Worm (Caenorhabditis elegans): ENCODE measurements around the gene C31B8.9.
"Not testable (repeated sequence)": the region's sequence is repeated elsewhere in the genome, so short reads cannot be mapped to it uniquely, and the experiment has no call there.

The C31B8.9 gene

DNA sequence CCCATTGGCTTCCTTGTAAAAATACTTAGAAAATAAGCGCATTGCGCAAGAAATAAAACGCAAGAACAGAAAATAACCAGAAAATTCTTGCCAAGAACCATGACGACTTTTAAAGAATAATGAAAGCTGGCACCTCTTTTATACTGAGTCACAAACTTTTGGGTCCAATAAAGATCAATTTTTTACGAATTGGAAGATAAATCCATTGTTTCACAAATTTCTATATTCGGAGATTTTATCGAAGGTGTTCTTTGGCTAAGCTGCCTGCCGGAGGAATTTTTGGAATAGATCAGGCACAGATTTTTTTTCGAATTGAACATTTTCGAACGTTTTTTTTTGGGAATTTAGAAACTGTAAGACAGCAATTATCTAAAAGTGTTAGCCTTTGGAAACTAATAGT, at the start of gene C31B8.9:
Gene C31B8.9, minus strand, starts transcription at position 101 of the 400 bp plus-strand sequence.
- TF ChIP-seq fos-1 (tag; optimal IDR thresholded peaks at IDR 0.05) (no peak), R02D3.7 (tag; optimal IDR thresholded peaks at IDR 0.05) (no peak), ceh-16 (tag; optimal IDR thresholded peaks at IDR 0.05) (no peak), tbx-2 (tag; optimal IDR thresholded peaks at IDR 0.05) (no peak), ztf-11 (tag; optimal IDR thresholded peaks at IDR 0.05) (no peak), lin-39 (tag; optimal IDR thresholded peaks at IDR 0.05) (no peak), unc-39 (tag; optimal IDR thresholded peaks at IDR 0.05) (no peak), fkh-10 (GFP tag; optimal IDR thresholded peaks at IDR 0.05) (no peak), nfya-1 (tag; optimal IDR thresholded peaks at IDR 0.05; ENCODE audit: insufficient read depth) (no peak), mdl-1 (tag; optimal IDR thresholded peaks at IDR 0.05) (no peak), daf-12 (tag; optimal IDR thresholded peaks at IDR 0.05) (no peak), nhr-43 (tag; optimal IDR thresholded peaks at IDR 0.05; ENCODE audit: poor library complexity, severe bottlenecking) (no peak), nhr-28 (tag; optimal IDR thresholded peaks at IDR 0.05) (no peak), nhr-67 (tag; optimal IDR thresholded peaks at IDR 0.05) (no peak)

DNA sequence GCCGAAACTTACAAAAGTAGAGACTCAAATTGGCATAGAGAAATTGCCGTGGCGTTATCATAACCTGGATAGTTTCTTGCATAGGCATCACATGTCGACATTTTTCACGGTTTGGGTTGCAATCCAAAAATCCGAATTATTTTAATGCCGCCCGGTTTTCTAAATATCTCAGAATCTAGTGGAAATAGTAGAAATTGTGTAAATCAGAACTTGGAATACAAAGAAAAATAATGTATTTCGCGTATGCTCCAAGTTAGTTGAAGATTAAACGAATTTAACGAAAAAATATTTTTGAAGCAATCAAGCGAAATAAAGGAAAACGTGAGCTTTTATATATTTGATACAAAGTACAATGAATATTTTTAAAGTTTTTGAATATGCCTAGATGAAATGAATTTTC, 48.1 kb upstream of the C31B8.9 start, which contains the start of gene srw-144:
Gene srw-144, minus strand, starts transcription at position 101 of the 400 bp plus-strand sequence.
- TF ChIP-seq ceh-28 (tag; optimal IDR thresholded peaks at IDR 0.05) (no peak), egl-5 (tag; optimal IDR thresholded peaks at IDR 0.05) (no peak), nhr-237 (tag; optimal IDR thresholded peaks at IDR 0.05) (no peak), ama-1 (optimal IDR thresholded peaks at IDR 0.05) (no peak), nhr-76 (tag; optimal IDR thresholded peaks at IDR 0.05) (no peak), eor-1 (tag; optimal IDR thresholded peaks at IDR 0.05) (no peak), nhr-12 (tag; optimal IDR thresholded peaks at IDR 0.05) (no peak), nhr-77 (tag; optimal IDR thresholded peaks at IDR 0.05) (no peak), tbx-2 (tag; optimal IDR thresholded peaks at IDR 0.05) (no peak), ceh-16 (tag; optimal IDR thresholded peaks at IDR 0.05) (no peak)

DNA sequence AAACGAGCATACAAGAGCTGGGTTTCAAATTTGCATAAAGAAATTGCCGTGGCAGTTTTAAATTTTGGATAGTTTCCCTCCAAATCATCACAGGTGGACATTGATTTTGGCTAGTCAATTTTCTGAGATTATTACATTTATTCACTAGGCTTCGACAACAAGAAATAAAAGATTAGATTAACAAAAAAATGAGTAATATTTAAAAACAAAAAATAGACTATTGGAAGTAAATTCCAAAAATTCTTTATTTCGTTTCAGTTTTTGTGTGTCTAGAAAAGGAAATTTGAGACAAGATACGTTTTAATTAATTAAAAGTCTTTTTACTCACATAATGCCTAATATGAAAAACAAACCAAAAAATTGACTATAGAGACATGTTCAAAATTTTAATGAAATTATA, 45.4 kb upstream of the C31B8.9 start, which contains the start of gene srw-142:
Gene srw-142, minus strand, starts transcription at position 101 of the 400 bp plus-strand sequence.
- TF ChIP-seq ama-1 (optimal IDR thresholded peaks at IDR 0.05) (no peak), nhr-237 (tag; optimal IDR thresholded peaks at IDR 0.05) (no peak), nhr-11 (tag; optimal IDR thresholded peaks at IDR 0.05) (no peak), egl-27 (tag; optimal IDR thresholded peaks at IDR 0.05) (no peak), unc-62 (GFP tag; optimal IDR thresholded peaks at IDR 0.05) (no peak), tbx-2 (tag; optimal IDR thresholded peaks at IDR 0.05) (no peak), lsy-12 (tag; optimal IDR thresholded peaks at IDR 0.05) (no peak), nhr-25 (tag; optimal IDR thresholded peaks at IDR 0.05) (no peak)

DNA sequence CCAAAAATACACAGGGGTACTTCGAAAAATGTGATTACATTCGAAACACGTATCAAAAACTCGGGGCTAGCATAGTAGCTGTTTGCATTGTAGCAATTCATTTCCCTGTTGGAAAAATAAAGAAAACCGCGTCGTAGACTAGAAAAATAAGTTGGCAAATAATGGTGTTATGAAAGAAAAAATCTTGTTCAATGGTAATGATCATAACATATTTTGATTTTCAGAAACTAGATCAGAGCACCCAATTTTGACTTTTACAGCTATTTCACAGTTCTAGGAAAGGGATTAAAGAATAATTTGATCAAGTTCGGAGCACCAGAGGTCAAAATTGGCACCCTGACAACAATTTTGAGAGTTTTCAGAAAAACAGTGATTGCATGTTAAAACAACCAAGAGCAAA, 42.5 kb upstream of the C31B8.9 start, which contains the start of gene srh-248:
Gene srh-248, minus strand, starts transcription at position 101 of the 400 bp plus-strand sequence.
- TF ChIP-seq nhr-67 (tag; optimal IDR thresholded peaks at IDR 0.05); nfya-1 (tag; optimal IDR thresholded peaks at IDR 0.05; ENCODE audit: insufficient read depth); egl-27 (tag; optimal IDR thresholded peaks at IDR 0.05): not testable (repeated sequence)

DNA sequence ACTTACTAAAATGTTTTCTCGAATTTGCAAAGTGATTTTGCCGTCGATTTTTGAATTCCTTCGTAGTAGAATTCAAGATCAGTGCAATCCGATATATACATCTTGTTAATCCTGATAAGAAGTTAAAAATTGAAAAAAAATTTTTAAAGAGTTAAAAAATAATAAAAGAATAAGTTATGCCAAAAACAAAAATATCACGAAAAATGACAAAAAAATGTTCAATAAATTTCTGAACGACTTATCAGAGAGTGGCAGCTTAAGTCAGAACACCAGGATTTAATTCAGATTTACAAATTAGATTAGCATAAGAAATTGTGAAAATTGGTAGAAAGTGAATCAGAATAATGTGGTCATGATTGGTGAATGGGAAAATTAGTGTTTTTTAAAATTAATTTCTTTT, 39.3 kb upstream of the C31B8.9 start, which contains the start of gene srw-122:
Gene srw-122, minus strand, starts transcription at position 101 of the 400 bp plus-strand sequence.
- not testable (repeated sequence) for TF ChIP-seq fkh-2, snpc-4, nhr-237 (tag; optimal IDR thresholded peaks at IDR 0.05)

DNA sequence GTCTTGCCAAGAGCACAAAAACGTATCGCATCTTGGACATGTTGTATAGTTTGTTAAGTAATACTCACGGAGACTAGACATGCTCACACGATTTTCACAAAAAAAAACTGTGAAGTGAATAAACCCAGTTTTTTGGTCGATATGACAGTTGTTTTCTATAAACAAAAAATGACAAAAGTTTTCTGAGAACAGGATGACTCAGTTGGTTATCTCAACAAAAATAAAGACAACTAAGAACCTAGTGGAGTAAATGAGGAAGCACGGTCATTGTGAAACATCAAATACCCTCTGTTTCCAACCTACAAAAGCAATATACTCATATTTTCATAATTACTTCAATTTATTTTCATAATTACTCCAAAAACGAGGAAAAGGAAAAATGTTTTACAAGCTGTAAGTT, 32.8 kb upstream of the C31B8.9 start, which contains the start of gene srh-87:
Gene srh-87, minus strand, starts transcription at position 101 of the 400 bp plus-strand sequence.
- TF ChIP-seq snpc-4 (tag; optimal IDR thresholded peaks at IDR 0.05): no peak
- no peak for TF ChIP-seq fos-1 (tag; optimal IDR thresholded peaks at IDR 0.05)
- TF ChIP-seq lin-15B (tag; optimal IDR thresholded peaks at IDR 0.05): no peak
- no peak for TF ChIP-seq hmg-11 (tag; optimal IDR thresholded peaks at IDR 0.05)
- no peak for TF ChIP-seq ceh-82 (tag; optimal IDR thresholded peaks at IDR 0.05)
- no peak for TF ChIP-seq eor-1 (tag; optimal IDR thresholded peaks at IDR 0.05)
- no peak for TF ChIP-seq mml-1 (tag; optimal IDR thresholded peaks at IDR 0.05)
- TF ChIP-seq nhr-237 (tag; optimal IDR thresholded peaks at IDR 0.05): no peak
- TF ChIP-seq pha-4 (tag; optimal IDR thresholded peaks at IDR 0.05): no peak
- no peak for TF ChIP-seq ceh-16 (tag; optimal IDR thresholded peaks at IDR 0.05)
- no peak for TF ChIP-seq mdl-1 (tag; optimal IDR thresholded peaks at IDR 0.05)
- no peak for TF ChIP-seq unc-39 (tag; optimal IDR thresholded peaks at IDR 0.05)
- TF ChIP-seq zag-1 (tag; optimal IDR thresholded peaks at IDR 0.05): no peak
- TF ChIP-seq fkh-10 (GFP tag; optimal IDR thresholded peaks at IDR 0.05): no peak

All from whole organism, L3 larva.